Worm (Caenorhabditis elegans) whole organism, mixed stage, embryonic: Measurements from ENCODE around the gene lev-9.

ENCODE experiments used
- drap-1 ChIP-seq: fragments of 200-800 bp; sonication (Bioruptor generic); optimal IDR thresholded peaks from 3 replicates; lab custom pipeline; 2018; ENCODE audit warnings: mild to moderate bottlenecking, missing genetic modification characterization, missing compliant biosample characterization
- ham-2 ChIP-seq: fragments of 200-800 bp; sonication (Bioruptor generic); optimal IDR thresholded peaks from 2 replicates; lab custom pipeline; 2018; ENCODE audit warnings: mild to moderate bottlenecking, missing genetic modification characterization, missing compliant biosample characterization
- lin-32 ChIP-seq: fragments of 200-800 bp; sonication (Bioruptor generic); optimal IDR thresholded peaks from 2 replicates; lab custom pipeline; 2018; ENCODE audit warnings: mild to moderate bottlenecking, missing genetic modification characterization, missing compliant biosample characterization
- lsy-2 ChIP-seq: fragments of 150-350 bp; optimal IDR thresholded peaks from 2 replicates; lab custom pipeline; 2014; ENCODE audit warnings: missing biosample characterization, missing genetic modification characterization
- mab-5 ChIP-seq: fragments of 150-350 bp; optimal IDR thresholded peaks from 2 replicates; lab custom pipeline; 2014; ENCODE audit warnings: missing biosample characterization, missing genetic modification characterization
- nhr-237 ChIP-seq: fragments of 150-350 bp; optimal IDR thresholded peaks from 2 replicates; lab custom pipeline; 2014; ENCODE audit warnings: missing biosample characterization, missing genetic modification characterization
- nhr-28 ChIP-seq: fragments of 150-350 bp; optimal IDR thresholded peaks from 2 replicates; lab custom pipeline; 2014; ENCODE audit warnings: missing biosample characterization, missing genetic modification characterization
- nhr-76 ChIP-seq: sonication (generic microtip); optimal IDR thresholded peaks from 2 replicates; lab custom pipeline; 2017; ENCODE audit warnings: missing biosample characterization, missing genetic modification characterization
- pha-4 ChIP-seq: fragments of 150-350 bp; optimal IDR thresholded peaks from 2 replicates; lab custom pipeline; 2018; ENCODE audit warnings: missing biosample characterization, missing genetic modification reagents, missing genetic modification characterization
- unc-39 ChIP-seq: fragments of 150-350 bp; optimal IDR thresholded peaks from 2 replicates; lab custom pipeline; 2014; ENCODE audit warnings: missing biosample characterization, missing genetic modification characterization
- ztf-11 ChIP-seq: fragments of 150-350 bp; optimal IDR thresholded peaks from 2 replicates; lab custom pipeline; 2014; ENCODE audit warnings: missing biosample characterization, missing genetic modification characterization

- TF ChIP-seq mab-5 (tag; lab: Kevin White, UChicago) = no peak
- TF ChIP-seq lin-32 (GFP tag; lab: Kevin White, UChicago) = no peak
- no peak for TF ChIP-seq unc-39 (tag; lab: Kevin White, UChicago)
- no peak for TF ChIP-seq drap-1 (GFP tag; lab: Kevin White, UChicago)
- TF ChIP-seq ztf-11 (tag; lab: Kevin White, UChicago) = no peak
- TF ChIP-seq lsy-2 (tag; lab: Kevin White, UChicago) = peak; percentile 21
- TF ChIP-seq nhr-76 = no peak
- peak; percentile 24 for TF ChIP-seq ham-2
- TF ChIP-seq nhr-28 (tag; lab: Kevin White, UChicago) = no peak
- TF ChIP-seq nhr-237 = no peak
- TF ChIP-seq pha-4 (tag; lab: Kevin White, UChicago) = no peak
These were observed 37.4 kb downstream of the lev-9 start for ce11 chrX:6253899-6254670.
